Fruit fly (Drosophila melanogaster): ENCODE data around the gene msn.

Gene msn

dm6 chr3L:2589911-2590763, 3.8 kb upstream of the msn start (continued):
- TF ChIP-seq dl (GFP tag; optimal IDR thresholded peaks at IDR 0.05; ENCODE audit: insufficient read depth in 1 of 2, partially characterized antibody in 2 of 2) (no peak), CrebA (GFP tag; optimal IDR thresholded peaks at IDR 0.05; ENCODE audit: borderline replicate concordance) (no peak), ey (GFP tag; optimal IDR thresholded peaks at IDR 0.05) (peak; percentile 29), foxo (GFP tag; optimal IDR thresholded peaks at IDR 0.05) (peak in 1 of 2 experiments; percentile 53)

DNA sequence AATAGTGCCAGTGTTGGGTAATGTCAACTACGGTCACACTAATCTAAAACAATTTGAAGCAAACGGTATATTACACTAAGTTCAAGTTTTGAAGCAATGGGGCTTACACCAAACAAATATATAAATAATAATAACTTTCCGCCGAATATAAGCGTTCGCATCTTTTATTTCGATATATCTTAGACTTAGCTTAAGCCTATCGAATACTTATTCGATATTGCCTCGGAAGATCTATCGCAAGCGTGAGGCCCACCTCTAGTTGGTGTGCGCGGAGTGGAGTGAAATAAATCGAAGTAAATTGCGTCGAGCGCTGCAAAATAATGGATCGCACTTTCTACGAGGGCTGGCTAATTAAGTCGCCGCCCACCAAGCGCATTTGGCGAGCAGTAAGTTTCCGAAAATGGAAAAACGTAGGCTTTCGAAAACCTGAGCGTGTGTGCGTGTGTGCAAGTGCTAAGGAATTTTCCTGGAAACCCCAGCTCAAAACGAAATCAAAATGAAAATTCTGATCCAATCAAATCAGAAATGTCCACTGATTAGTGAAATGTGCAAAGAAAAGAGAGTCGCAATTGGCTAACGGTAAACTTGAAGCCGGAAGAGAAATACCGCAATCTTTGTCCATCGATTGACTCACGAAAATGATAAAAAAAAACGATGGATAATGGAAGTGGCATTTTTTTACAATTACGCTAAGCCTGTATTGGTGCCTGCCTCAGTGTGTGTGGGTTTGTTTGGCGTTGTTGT, 3.0 kb upstream of the msn start, which contains the start of gene dos:
Gene dos (plus strand): TSS at position 248 of the 744 bp plus-strand sequence.
- TF ChIP-seq CrebA (GFP tag; optimal IDR thresholded peaks at IDR 0.05; ENCODE audit: borderline replicate concordance) (no peak), CG9705 (GFP tag; optimal IDR thresholded peaks at IDR 0.05) (peak; percentile 44), fru (GFP tag; optimal IDR thresholded peaks at IDR 0.05) (peak; percentile 45), HLH106 (tag; optimal IDR thresholded peaks at IDR 0.05) (peak; percentile 51), pan (optimal IDR thresholded peaks at IDR 0.05) (no peak), Sp1 (GFP tag; optimal IDR thresholded peaks at IDR 0.05) (peak; percentile 48), rgr (GFP tag; optimal IDR thresholded peaks at IDR 0.05) (peak; percentile 65), dl (GFP tag; optimal IDR thresholded peaks at IDR 0.05; ENCODE audit: insufficient read depth in 1 of 2, partially characterized antibody in 2 of 2) (no peak), lola (GFP tag; optimal IDR thresholded peaks at IDR 0.05) (no peak), N (GFP tag; optimal IDR thresholded peaks at IDR 0.05) (no peak), Abd-B (GFP tag; optimal IDR thresholded peaks at IDR 0.05) (no peak), h (GFP tag; optimal IDR thresholded peaks at IDR 0.05) (peak; percentile 74), Dif (GFP tag; optimal IDR thresholded peaks at IDR 0.05; ENCODE audit: partially characterized antibody) (no peak), Myc (optimal IDR thresholded peaks at IDR 0.05) (no peak), brk (GFP tag; optimal IDR thresholded peaks at IDR 0.05) (peak; percentile 86), jim (GFP tag; optimal IDR thresholded peaks at IDR 0.05) (no peak), GATAd (GFP tag; optimal IDR thresholded peaks at IDR 0.05) (no peak), Vsx2 (GFP tag; optimal IDR thresholded peaks at IDR 0.05; ENCODE audit: partially characterized antibody) (peak; percentile 90), br (GFP tag; optimal IDR thresholded peaks at IDR 0.05) (peak; percentile 41), Hr78 (GFP tag; optimal IDR thresholded peaks at IDR 0.05) (no peak), dsf (GFP tag; optimal IDR thresholded peaks at IDR 0.05; ENCODE audit: borderline replicate concordance) (peak; percentile 35), CG32264 (GFP tag; optimal IDR thresholded peaks at IDR 0.05) (no peak), usp (GFP tag; optimal IDR thresholded peaks at IDR 0.05) (no peak), ey (GFP tag; optimal IDR thresholded peaks at IDR 0.05) (peak; percentile 33), Dfd (GFP tag; optimal IDR thresholded peaks at IDR 0.05) (no peak), OdsH (GFP tag; optimal IDR thresholded peaks at IDR 0.05) (peak; percentile 27), tai (GFP tag; optimal IDR thresholded peaks at IDR 0.05) (no peak), Mio (GFP tag; optimal IDR thresholded peaks at IDR 0.05) (no peak), Rel (GFP tag; optimal IDR thresholded peaks at IDR 0.05) (no peak), Rel (tag; optimal IDR thresholded peaks at IDR 0.05) (peak; percentile 67), foxo (GFP tag; optimal IDR thresholded peaks at IDR 0.05) (peak in 1 of 2 experiments; percentile 57), psq (GFP tag; optimal IDR thresholded peaks at IDR 0.05) (peak; percentile 49), Hr83 (GFP tag; optimal IDR thresholded peaks at IDR 0.05; ENCODE audit: poor library complexity, severe bottlenecking) (peak; percentile 33), sv (GFP tag; optimal IDR thresholded peaks at IDR 0.05) (peak; percentile 65), dmrt93B (GFP tag; optimal IDR thresholded peaks at IDR 0.05) (no peak), sage (GFP tag; optimal IDR thresholded peaks at IDR 0.05) (peak; percentile 36), Jra (GFP tag; optimal IDR thresholded peaks at IDR 0.05) (peak; percentile 24), Hnf4 (GFP tag; optimal IDR thresholded peaks at IDR 0.05) (peak; percentile 67)

Measured in whole organism, wandering third instar larva.